Worm (Caenorhabditis elegans) whole organism, midembryonic: Measurements from ENCODE around the gene H38K22.6.
A peak's percentile ranks its signal among the peaks of the same experiment; 100 is the strongest.

Experiments used
- T22C8.4 ChIP-seq: fragments of 200-800 bp; sonication (Bioruptor generic); IDR thresholded peaks from 2 replicates; pipeline ENCODE4 v1.3.6; 2022; ENCODE audit warnings: missing genetic modification characterization, missing compliant biosample characterization
- cog-1 ChIP-seq: sonication (generic microtip); optimal IDR thresholded peaks from 2 replicates; lab custom pipeline; 2016; ENCODE audit warnings: missing genetic modification characterization, missing compliant biosample characterization
- flt-1 ChIP-seq: fragments of 200-800 bp; sonication (Bioruptor generic); IDR thresholded peaks from 2 replicates; pipeline ENCODE4 v1.3.6; 2022; ENCODE audit warnings: missing genetic modification characterization, missing compliant biosample characterization
- klf-2 ChIP-seq: fragments of 200-800 bp; sonication (Bioruptor generic); conservative IDR thresholded peaks from 2 replicates; pipeline ENCODE4 v1.3.6; 2022; ENCODE audit warnings: missing genetic modification reagents, missing genetic modification characterization, missing compliant biosample characterization
- med-1 ChIP-seq: sonication (generic microtip); optimal IDR thresholded peaks from 2 replicates; lab custom pipeline; 2017; ENCODE audit warnings: missing genetic modification characterization, mild to moderate bottlenecking, missing compliant biosample characterization, antibody characterized with exemption, missing genetic modification reagents; ENCODE audit not compliant: insufficient read depth
- ref-1 ChIP-seq: fragments of 200-800 bp; sonication (Bioruptor generic); conservative IDR thresholded peaks from 2 replicates; pipeline ENCODE4 v1.3.6; 2022; ENCODE audit warnings: missing genetic modification reagents, missing genetic modification characterization, missing compliant biosample characterization
- tab-1 ChIP-seq: fragments of 200-800 bp; sonication (Bioruptor generic); IDR thresholded peaks from 2 replicates; pipeline ENCODE4 v1.3.6; 2022; ENCODE audit warnings: missing genetic modification characterization, missing compliant biosample characterization
- ztf-23 ChIP-seq: fragments of 200-800 bp; sonication (Bioruptor generic); IDR thresholded peaks from 2 replicates; pipeline ENCODE4 v1.3.6; 2022; ENCODE audit warnings: missing genetic modification reagents, missing genetic modification characterization, missing compliant biosample characterization
- ztf-29 ChIP-seq: fragments of 200-800 bp; sonication (Bioruptor generic); IDR thresholded peaks from 2 replicates; pipeline ENCODE4 v1.3.6; 2022; ENCODE audit warnings: missing genetic modification reagents, missing genetic modification characterization, missing compliant biosample characterization

H38K22.6 gene

ce11 chrIII:4302293-4302692 is 17.9 kb upstream of the H38K22.6 start, which contains the start of gene R10E4.9:
TSS of gene R10E4.9 (minus strand) at chrIII:4302393.
- TF ChIP-seq flt-1 (GFP tag; lab: Robert Waterston, UW) (no peak), T22C8.4 (no peak), ref-1 (GFP tag; lab: Robert Waterston, UW) (no peak), cog-1 (tag; lab: Kevin White, UChicago) (no peak), tab-1 (GFP tag; lab: Robert Waterston, UW) (no peak), ztf-29 (no peak), klf-2 (GFP tag; lab: Robert Waterston, UW) (no peak), ztf-23 (no peak), med-1 (GFP tag; lab: Kevin White, UChicago) (no peak)

- TF ChIP-seq ref-1 (GFP tag; lab: Robert Waterston, UW) (no peak), cog-1 (tag; lab: Kevin White, UChicago) (no peak), T22C8.4 (no peak), tab-1 (GFP tag; lab: Robert Waterston, UW) (no peak), ztf-29 (no peak), flt-1 (GFP tag; lab: Robert Waterston, UW) (no peak), klf-2 (GFP tag; lab: Robert Waterston, UW) (no peak), ztf-23 (no peak), med-1 (GFP tag; lab: Kevin White, UChicago) (no peak)
These were observed 17.4 kb upstream of the H38K22.6 start for ce11 chrIII:4302780-4303179.

DNA sequence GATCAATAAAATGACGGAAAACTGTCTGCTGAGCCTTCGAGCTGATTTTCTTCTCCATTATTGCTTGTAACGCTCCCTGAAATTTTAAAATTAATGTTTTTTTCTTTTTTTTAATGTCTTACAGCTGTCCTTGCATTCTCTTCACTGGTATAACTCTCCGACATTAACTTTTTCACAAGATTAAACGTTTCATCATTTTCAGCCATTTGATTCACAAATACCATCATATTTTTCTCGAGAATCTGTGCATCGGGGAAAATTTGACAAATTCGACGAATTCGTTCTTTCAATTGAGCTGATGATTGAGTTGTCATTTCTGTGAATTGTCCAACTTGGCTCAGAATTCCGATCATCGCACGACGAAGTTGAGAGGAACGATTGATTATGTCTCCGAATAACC is 10.9 kb upstream of the H38K22.6 start:
- no peak for TF ChIP-seq tab-1 (GFP tag; lab: Robert Waterston, UW)

DNA sequence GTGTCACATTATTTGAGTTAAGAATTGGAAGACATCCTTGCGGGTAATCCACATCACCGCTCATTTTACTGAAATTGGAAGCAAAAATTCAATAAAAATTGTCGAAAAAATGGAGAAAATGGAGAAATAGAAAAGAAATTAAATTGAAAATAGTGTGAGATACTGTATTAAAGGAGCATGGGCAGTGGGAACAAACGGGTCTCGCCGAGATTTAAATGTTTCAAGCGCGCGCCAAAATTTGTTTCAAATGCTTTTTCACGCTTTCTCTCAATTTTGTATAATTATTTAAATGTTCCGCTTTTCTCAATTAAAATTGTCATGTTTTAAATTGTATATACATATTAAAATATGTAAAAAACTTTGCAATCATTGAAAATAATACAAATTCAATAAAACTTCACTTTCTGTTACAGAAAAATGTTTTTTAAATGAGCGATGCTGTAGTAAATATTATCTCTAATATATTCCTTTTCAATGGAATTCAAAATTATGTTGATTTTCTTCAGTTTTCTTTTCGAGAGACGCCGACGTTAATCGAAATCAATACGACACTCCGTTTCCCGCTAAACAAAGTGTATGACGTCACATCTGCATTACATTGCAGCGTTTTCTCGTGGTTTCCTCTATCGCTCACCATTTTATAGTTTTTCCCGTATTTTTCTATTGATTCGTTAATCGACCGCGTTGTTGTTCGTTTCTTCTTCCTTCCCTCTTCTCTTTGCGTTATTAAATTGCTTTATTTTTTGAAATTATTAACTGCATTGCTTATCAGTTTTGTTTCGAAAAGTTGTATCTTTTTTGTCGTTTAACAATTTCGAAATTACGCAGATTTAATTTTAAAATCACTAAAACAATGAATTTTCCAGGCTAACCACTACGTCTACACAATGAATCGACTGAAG is 6.9 kb upstream of the H38K22.6 start, which contains the start of the genes evl-14 and dcn-1:
Gene evl-14, minus strand, starts transcription at position 68 of the 902 bp plus-strand sequence.
Gene dcn-1, plus strand, starts transcription at position 852 of the 902 bp plus-strand sequence.
- TF ChIP-seq flt-1 (GFP tag; lab: Robert Waterston, UW) (peak; percentile 49; the same call in 1 of the 2 replicates), cog-1 (tag; lab: Kevin White, UChicago) (peak; percentile 41), med-1 (GFP tag; lab: Kevin White, UChicago) (no peak)

ce11 chrIII:4314502-4314901 is 5.7 kb upstream of the H38K22.6 start:
- TF ChIP-seq klf-2 (GFP tag; lab: Robert Waterston, UW) (no peak), med-1 (GFP tag; lab: Kevin White, UChicago) (no peak), ztf-23 (no peak), cog-1 (tag; lab: Kevin White, UChicago) (no peak), ztf-29 (no peak), tab-1 (GFP tag; lab: Robert Waterston, UW) (no peak), flt-1 (GFP tag; lab: Robert Waterston, UW) (no peak), ref-1 (GFP tag; lab: Robert Waterston, UW) (no peak), T22C8.4 (no peak)

- TF ChIP-seq ztf-29, result no peak
- TF ChIP-seq ztf-23, result no peak
These were observed 3.0 kb upstream of the H38K22.6 start, which contains the start of gene tag-131 for ce11 chrIII:4317065-4317752. TSS of gene tag-131 (plus strand) at chrIII:4317702.

ce11 chrIII:4321399-4321798 is 1.2 kb downstream of the H38K22.6 start, which contains the start of gene H38K22.7:
TSS of gene H38K22.7 (plus strand) at chrIII:4321699.
- TF ChIP-seq flt-1 (GFP tag; lab: Robert Waterston, UW), result no peak

DNA sequence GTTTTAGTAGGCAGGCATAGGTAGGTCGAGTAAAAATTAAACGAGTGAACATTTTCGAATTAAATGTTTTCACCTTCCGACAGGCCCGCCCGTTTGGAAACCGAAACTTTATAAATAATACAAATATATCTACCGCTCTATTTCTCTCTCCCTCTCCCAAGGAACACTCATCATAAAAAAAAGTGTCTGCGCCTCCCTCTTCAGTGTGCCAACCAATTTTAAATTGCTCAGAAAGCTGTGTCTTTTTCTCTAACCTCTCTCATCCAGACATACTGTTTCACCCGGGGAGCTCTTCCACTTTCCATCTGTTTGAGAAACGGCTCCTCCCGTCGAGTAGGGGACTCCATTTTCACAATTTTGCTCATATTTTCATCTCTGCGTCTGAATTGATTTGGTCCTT is 2.9 kb downstream of the H38K22.6 start:
- no peak for TF ChIP-seq tab-1 (GFP tag; lab: Robert Waterston, UW)
- TF ChIP-seq klf-2 (GFP tag; lab: Robert Waterston, UW), result no peak
- no peak for TF ChIP-seq T22C8.4
- no peak for TF ChIP-seq med-1 (GFP tag; lab: Kevin White, UChicago)
- TF ChIP-seq ztf-29, result no peak
- TF ChIP-seq ztf-23, result no peak
- no peak for TF ChIP-seq flt-1 (GFP tag; lab: Robert Waterston, UW)
- TF ChIP-seq cog-1 (tag; lab: Kevin White, UChicago), result no peak
- no peak for TF ChIP-seq ref-1 (GFP tag; lab: Robert Waterston, UW)

DNA sequence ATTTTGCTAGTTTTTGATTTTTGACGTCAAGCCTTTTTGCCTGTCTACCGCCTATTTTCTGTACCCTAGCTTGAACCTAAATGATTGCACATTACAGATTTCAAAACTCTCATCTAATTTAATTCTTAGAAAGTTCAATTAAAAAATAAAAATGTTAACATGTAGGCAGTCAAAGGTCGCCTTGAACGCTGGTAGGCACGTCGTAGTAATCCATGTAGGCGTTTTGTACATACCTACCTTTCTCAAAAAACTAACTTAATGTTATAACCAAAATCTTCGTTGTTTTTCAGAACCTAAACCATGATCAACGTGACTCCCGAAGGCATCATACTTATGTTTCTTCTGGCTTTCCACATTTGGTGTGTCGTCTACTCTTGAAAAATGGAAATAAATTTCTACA is 3.6 kb downstream of the H38K22.6 start, which contains the start of gene H38K22.9:
Gene H38K22.9, plus strand, starts transcription at position 301 of the 400 bp plus-strand sequence.
- no peak for TF ChIP-seq T22C8.4
- TF ChIP-seq cog-1 (tag; lab: Kevin White, UChicago), result no peak
- TF ChIP-seq tab-1 (GFP tag; lab: Robert Waterston, UW), result no peak
- TF ChIP-seq flt-1 (GFP tag; lab: Robert Waterston, UW), result no peak
